Fruit fly (Drosophila melanogaster) whole organism: ENCODE results near the gene Fam92.

Experiments used
- CG8478 ChIP-seq: fragments of >200 bp; optimal IDR thresholded peaks from 2 replicates; lab custom pipeline; 2018; ENCODE audit warnings: inconsistent platforms
- Dll ChIP-seq: fragments of >200 bp; optimal IDR thresholded peaks from 2 replicates; lab custom pipeline; 2017
- EcR ChIP-seq, 2 experiments: fragments of >200 bp; optimal IDR thresholded peaks; 2 replicates each; lab custom pipeline; 2017; ENCODE audit warnings: missing biosample characterization in 2 of 2, missing genetic modification characterization in 2 of 2, missing genetic modification reagents in 2 of 2
- pan ChIP-seq: fragments of >200 bp; optimal IDR thresholded peaks from 2 replicates; lab custom pipeline; 2017
- psq ChIP-seq: fragments of >200 bp; optimal IDR thresholded peaks from 2 replicates; lab custom pipeline; 2017
- usp ChIP-seq: fragments of >200 bp; optimal IDR thresholded peaks from 2 replicates; lab custom pipeline; 2017; ENCODE audit warnings: missing biosample characterization, missing genetic modification characterization, mixed read lengths

Gene Fam92

dm6 chr2L:12424555-12424954 lies at the start of gene Fam92:
Gene Fam92, plus strand, starts transcription at chr2L:12424904.
- TF ChIP-seq EcR (GFP tag; optimal IDR thresholded peaks at IDR 0.05; lab: Kevin White, UChicago): no peak
- no peak for TF ChIP-seq pan
- TF ChIP-seq usp: no peak
- no peak for TF ChIP-seq CG8478
- TF ChIP-seq Dll: no peak
- TF ChIP-seq psq (lab: Kevin White, UChicago): no peak

dm6 chr2L:12392406-12392805 lies 32.3 kb upstream of the Fam92 start:
- TF ChIP-seq CG8478 (no peak), EcR (GFP tag; optimal IDR thresholded peaks at IDR 0.05; lab: Kevin White, UChicago) (no peak), Dll (no peak), pan (no peak), psq (lab: Kevin White, UChicago) (no peak), usp (no peak)

dm6 chr2L:12397974-12398373 lies 26.7 kb upstream of the Fam92 start, which contains the start of gene Pkd2:
Gene Pkd2, plus strand, starts transcription at chr2L:12398274.
- TF ChIP-seq usp (no peak), psq (lab: Kevin White, UChicago) (no peak), pan (no peak), EcR (GFP tag; optimal IDR thresholded peaks at IDR 0.05; lab: Kevin White, UChicago) (no peak), CG8478 (no peak), Dll (no peak)

- TF ChIP-seq CG8478: no peak
These were observed 20.1 kb upstream of the Fam92 start for dm6 chr2L:12404555-12405077.

dm6 chr2L:12410679-12411078 lies 14.0 kb upstream of the Fam92 start:
- TF ChIP-seq CG8478: no peak
- TF ChIP-seq pan: no peak
- no peak for TF ChIP-seq psq (lab: Kevin White, UChicago)
- no peak for TF ChIP-seq usp
- TF ChIP-seq EcR (GFP tag; optimal IDR thresholded peaks at IDR 0.05; lab: Kevin White, UChicago): no peak
- TF ChIP-seq Dll: no peak

dm6 chr2L:12413899-12414298 lies 10.8 kb upstream of the Fam92 start:
- TF ChIP-seq psq (lab: Kevin White, UChicago) (no peak), pan (no peak), usp (no peak), EcR (GFP tag; optimal IDR thresholded peaks at IDR 0.05; lab: Kevin White, UChicago) (no peak), CG8478 (no peak), Dll (no peak)

dm6 chr2L:12415485-12416137 lies 9.1 kb upstream of the Fam92 start:
- TF ChIP-seq EcR (GFP tag; optimal IDR thresholded peaks at IDR 0.05; lab: Kevin White, UChicago) (no peak), Dll (no peak), pan (no peak), psq (lab: Kevin White, UChicago) (no peak), CG8478 (no peak), usp (no peak)

- TF ChIP-seq EcR (GFP tag; optimal IDR thresholded peaks at IDR 0.05; lab: Kevin White, UChicago) (no peak), Dll (no peak), CG8478 (no peak)
These were observed 3.5 kb upstream of the Fam92 start for dm6 chr2L:12421188-12421587.

dm6 chr2L:12421793-12422691 lies 2.7 kb upstream of the Fam92 start:
- TF ChIP-seq Dll (no peak), EcR (GFP tag; optimal IDR thresholded peaks at IDR 0.05; lab: Kevin White, UChicago) (no peak), pan (no peak), CG8478 (no peak), usp (no peak), psq (lab: Kevin White, UChicago) (no peak)

dm6 chr2L:12423106-12423836 lies 1.4 kb upstream of the Fam92 start, which contains the start of gene vir-1:
Gene vir-1, minus strand, starts transcription at chr2L:12423439.
- TF ChIP-seq usp: no peak
- no peak for TF ChIP-seq CG8478

- TF ChIP-seq usp (no peak), EcR (GFP tag; optimal IDR thresholded peaks at IDR 0.05; lab: Kevin White, UChicago) (no peak), Dll (no peak), pan (no peak), psq (lab: Kevin White, UChicago) (no peak), CG8478 (no peak)
These were observed 2.9 kb downstream of the Fam92 start, which contains the start of the genes CG5446 and Trm1 for dm6 chr2L:12427487-12428101. Gene CG5446, minus strand, starts transcription at chr2L:12427709. Gene Trm1, plus strand, starts transcription at chr2L:12428028.

- TF ChIP-seq usp: no peak
- TF ChIP-seq pan: no peak
- no peak for TF ChIP-seq CG8478
- no peak for TF ChIP-seq EcR (GFP tag; optimal IDR thresholded peaks at IDR 0.05; lab: Kevin White, UChicago)
- no peak for TF ChIP-seq Dll
- TF ChIP-seq psq (lab: Kevin White, UChicago): no peak
These were observed 6.1 kb downstream of the Fam92 start, which contains the start of gene CG5435 for dm6 chr2L:12430792-12431191. Gene CG5435, minus strand, starts transcription at chr2L:12430892.
